Worm (Caenorhabditis elegans) whole organism, young adult: ENCODE data around the gene T04C12.7.

Source experiments
- B0035.1 ChIP-seq: sonication (generic microtip); optimal IDR thresholded peaks from 2 replicates; lab custom pipeline; 2016; ENCODE audit warnings: missing genetic modification characterization, mild to moderate bottlenecking, missing compliant biosample characterization, missing genotype, missing genetic modification reagents
- B0261.1 ChIP-seq: sonication (generic microtip); optimal IDR thresholded peaks from 2 replicates; lab custom pipeline; 2016; ENCODE audit warnings: mild to moderate bottlenecking, missing genetic modification characterization, moderate library complexity, missing compliant biosample characterization
- B0336.3 ChIP-seq: fragments of 200-800 bp; sonication (Bioruptor generic); IDR thresholded peaks from 2 replicates; pipeline ENCODE4 v1.3.6; 2022; ENCODE audit warnings: missing genetic modification characterization, missing compliant biosample characterization
- C06A6.2 ChIP-seq: fragments of 200-800 bp; sonication (Bioruptor generic); conservative IDR thresholded peaks from 2 replicates; pipeline ENCODE4 v1.3.6; 2022; ENCODE audit warnings: missing genetic modification characterization, missing compliant biosample characterization
- F10E7.11 ChIP-seq: sonication (generic microtip); optimal IDR thresholded peaks from 2 replicates; lab custom pipeline; 2017; ENCODE audit warnings: mild to moderate bottlenecking, missing genetic modification characterization, moderate library complexity, missing compliant biosample characterization
- F52B5.7 ChIP-seq: sonication (generic microtip); optimal IDR thresholded peaks from 2 replicates; lab custom pipeline; 2016; ENCODE audit warnings: mild to moderate bottlenecking, missing genetic modification characterization, missing compliant biosample characterization
- F55B11.4 ChIP-seq: sonication (generic microtip); optimal IDR thresholded peaks from 2 replicates; lab custom pipeline; 2016; ENCODE audit warnings: missing compliant biosample characterization, missing genetic modification characterization, borderline replicate concordance; ENCODE audit not compliant: insufficient read depth
- K11D2.4 ChIP-seq: fragments of 200-800 bp; sonication (Bioruptor generic); IDR thresholded peaks from 2 replicates; pipeline ENCODE4 v1.3.6; 2022; ENCODE audit warnings: missing genetic modification reagents, missing genetic modification characterization, missing compliant biosample characterization
- Y53F4B.3 ChIP-seq: fragments of 200-800 bp; sonication (Bioruptor generic); IDR thresholded peaks from 2 replicates; pipeline ENCODE4 v1.3.6; 2022; ENCODE audit warnings: missing genetic modification reagents, missing genetic modification characterization, missing compliant biosample characterization
- Y56A3A.18 ChIP-seq: fragments of 200-800 bp; sonication (Bioruptor generic); IDR thresholded peaks from 2 replicates; pipeline ENCODE4 v1.3.6; 2022; ENCODE audit warnings: missing genetic modification reagents, missing genetic modification characterization, missing compliant biosample characterization
- Y67H2A.10 ChIP-seq: fragments of 200-800 bp; sonication (Bioruptor generic); conservative IDR thresholded peaks from 2 replicates; pipeline ENCODE4 v1.3.6; 2022; ENCODE audit warnings: missing genetic modification reagents, missing genetic modification characterization, missing compliant biosample characterization
- aptf-2 ChIP-seq: fragments of 200-800 bp; sonication (Bioruptor generic); conservative IDR thresholded peaks from 2 replicates; pipeline ENCODE4 v1.3.6; 2022; ENCODE audit warnings: missing genetic modification reagents, missing genetic modification characterization, missing compliant biosample characterization
- attf-3 ChIP-seq: fragments of 200-800 bp; sonication (Bioruptor generic); conservative IDR thresholded peaks from 2 replicates; pipeline ENCODE4 v1.3.6; 2022; ENCODE audit warnings: missing genetic modification reagents, missing genetic modification characterization, missing compliant biosample characterization
- attf-5 ChIP-seq: fragments of 200-800 bp; sonication (Bioruptor generic); optimal IDR thresholded peaks from 2 replicates; lab custom pipeline; 2018; ENCODE audit warnings: mild to moderate bottlenecking, missing genetic modification characterization, missing compliant biosample characterization
- attf-6 ChIP-seq: fragments of 200-800 bp; sonication (Bioruptor generic); IDR thresholded peaks from 2 replicates; pipeline ENCODE4 v1.3.6; 2022; ENCODE audit warnings: missing genetic modification reagents, missing genetic modification characterization, missing compliant biosample characterization
- bed-2 ChIP-seq: fragments of 200-800 bp; sonication (Bioruptor generic); IDR thresholded peaks from 2 replicates; pipeline ENCODE4 v1.3.6; 2022; ENCODE audit warnings: missing genetic modification reagents, missing genetic modification characterization, missing compliant biosample characterization
- efl-1 ChIP-seq: fragments of 150-350 bp; optimal IDR thresholded peaks from 2 replicates; lab custom pipeline; 2014; ENCODE audit warnings: missing biosample characterization, missing genetic modification reagents, missing genetic modification characterization
- ets-4 ChIP-seq: fragments of 200-800 bp; sonication (Bioruptor generic); optimal IDR thresholded peaks from 2 replicates; lab custom pipeline; 2018; ENCODE audit warnings: mild to moderate bottlenecking, missing genetic modification characterization, missing compliant biosample characterization
- gei-17 ChIP-seq: fragments of 200-800 bp; sonication (Bioruptor generic); optimal IDR thresholded peaks from 2 replicates; lab custom pipeline; 2018; ENCODE audit warnings: mild to moderate bottlenecking, missing genetic modification characterization, missing compliant biosample characterization
- hlh-26 ChIP-seq: fragments of 200-800 bp; sonication (Bioruptor generic); conservative IDR thresholded peaks from 2 replicates; pipeline ENCODE4 v1.3.6; 2022; ENCODE audit warnings: missing genetic modification reagents, missing genetic modification characterization, missing compliant biosample characterization
- lin-35 ChIP-seq, 3 experiments: fragments of 150-350 bp in 2 of 3; sonication (generic microtip) in 1 of 3; optimal IDR thresholded peaks; 2 replicates each; lab custom pipeline; 2014 to 2018; ENCODE audit warnings: missing biosample characterization in 3 of 3, missing genetic modification characterization in 3 of 3, missing genetic modification reagents in 3 of 3
- lin-54 ChIP-seq: fragments of 200-800 bp; sonication (Bioruptor generic); optimal IDR thresholded peaks from 2 replicates; lab custom pipeline; 2018; ENCODE audit warnings: mild to moderate bottlenecking, missing genetic modification characterization, missing compliant biosample characterization
- lir-1 ChIP-seq: fragments of 200-800 bp; sonication (Bioruptor generic); conservative IDR thresholded peaks from 2 replicates; pipeline ENCODE4 v1.3.6; 2022; ENCODE audit warnings: missing genetic modification reagents, missing genetic modification characterization, missing compliant biosample characterization
- nhr-179 ChIP-seq: sonication (generic microtip); optimal IDR thresholded peaks from 2 replicates; lab custom pipeline; 2016; ENCODE audit warnings: mild to moderate bottlenecking, missing genetic modification characterization, missing compliant biosample characterization
- nhr-80 ChIP-seq: sonication (generic microtip); optimal IDR thresholded peaks from 2 replicates; lab custom pipeline; 2016; ENCODE audit warnings: missing genetic modification characterization, missing compliant biosample characterization
- nhr-90 ChIP-seq: sonication (generic microtip); optimal IDR thresholded peaks from 2 replicates; lab custom pipeline; 2016; ENCODE audit warnings: missing genotype, mild to moderate bottlenecking, missing genetic modification characterization, missing compliant biosample characterization
- rec-8 ChIP-seq, 2 experiments: sonication (generic microtip); optimal IDR thresholded peaks; 2 replicates each; lab custom pipeline; 2016; ENCODE audit warnings: mild to moderate bottlenecking in 2 of 2, missing genetic modification characterization in 2 of 2, missing genetic modification reagents in 2 of 2, missing genotype in 2 of 2, missing biosample characterization in 1 of 2, missing compliant biosample characterization in 1 of 2, moderate library complexity in 1 of 2
- somi-1 ChIP-seq: fragments of 200-800 bp; sonication (Bioruptor generic); optimal IDR thresholded peaks from 2 replicates; lab custom pipeline; 2018; ENCODE audit warnings: mild to moderate bottlenecking, missing genetic modification characterization, missing compliant biosample characterization
- tbp1 ChIP-seq: fragments of 200-800 bp; sonication (Bioruptor generic); optimal IDR thresholded peaks from 2 replicates; lab custom pipeline; 2018; ENCODE audit warnings: mild to moderate bottlenecking, missing genetic modification characterization, missing compliant biosample characterization
- zfh-2 ChIP-seq: fragments of 200-800 bp; sonication (Bioruptor generic); conservative IDR thresholded peaks from 2 replicates; pipeline ENCODE4 v1.3.6; 2022; ENCODE audit warnings: missing genetic modification reagents, missing genetic modification characterization, missing compliant biosample characterization
- zim-3 ChIP-seq: sonication (generic microtip); optimal IDR thresholded peaks from 2 replicates; lab custom pipeline; 2017; ENCODE audit warnings: mild to moderate bottlenecking, missing genetic modification characterization, moderate library complexity, missing compliant biosample characterization
- ztf-18 ChIP-seq: sonication (generic microtip); optimal IDR thresholded peaks from 2 replicates; lab custom pipeline; 2016; ENCODE audit warnings: missing genotype, mild to moderate bottlenecking, missing genetic modification characterization, missing compliant biosample characterization
- ztf-22 ChIP-seq: fragments of 200-800 bp; sonication (Bioruptor generic); optimal IDR thresholded peaks from 2 replicates; lab custom pipeline; 2018; ENCODE audit warnings: mild to moderate bottlenecking, missing genetic modification characterization, moderate library complexity, missing compliant biosample characterization
- ztf-25 ChIP-seq: fragments of 200-800 bp; sonication (Bioruptor generic); IDR thresholded peaks from 2 replicates; pipeline ENCODE4 v1.3.6; 2022; ENCODE audit warnings: missing genetic modification reagents, missing genetic modification characterization, missing compliant biosample characterization

Gene T04C12.7

ce11 chrV:11039379-11039954, 14.5 kb upstream of the T04C12.7 start, which contains the start of gene pak-2 (continued):
- TF ChIP-seq Y56A3A.18 (GFP tag; lab: Robert Waterston, UW) (no peak), somi-1 (GFP tag; lab: Kevin White, UChicago) (peak; percentile 10), attf-6 (GFP tag; lab: Robert Waterston, UW) (no peak), B0261.1 (peak; percentile 1), nhr-179 (tag; lab: Kevin White, UChicago) (no peak), lin-54 (peak; percentile 48), attf-5 (GFP tag; lab: Kevin White, UChicago) (peak; percentile 83), lir-1 (no peak), aptf-2 (GFP tag; lab: Robert Waterston, UW) (0 out of 2 replicates have a peak, but pooled peaks have one; percentile 36), ets-4 (GFP tag; lab: Kevin White, UChicago) (no peak), efl-1 (GFP tag; lab: Kevin White, UChicago) (peak; percentile 12), attf-3 (GFP tag; lab: Robert Waterston, UW) (peak; percentile 51; the same call in 1 of the 2 replicates), Y53F4B.3 (GFP tag; lab: Robert Waterston, UW) (no peak), Y67H2A.10 (GFP tag; lab: Robert Waterston, UW) (no peak), nhr-90 (tag; lab: Kevin White, UChicago) (no peak), C06A6.2 (GFP tag; lab: Robert Waterston, UW) (no peak), nhr-80 (peak; percentile 59), rec-8 (tag; optimal IDR thresholded peaks at IDR 0.05; lab: Kevin White, UChicago) (no peak), lin-35 (GFP tag; optimal IDR thresholded peaks at IDR 0.05; lab: Kevin White, UChicago) (peak in 1 of 3 experiments; percentile 42), ztf-22 (GFP tag; lab: Kevin White, UChicago) (no peak), gei-17 (GFP tag; lab: Kevin White, UChicago) (no peak), F10E7.11 (tag; lab: Kevin White, UChicago) (no peak), bed-2 (GFP tag; lab: Robert Waterston, UW) (0 out of 2 replicates have a peak, but pooled peaks have one; percentile 69), K11D2.4 (GFP tag; lab: Robert Waterston, UW) (no peak)

ce11 chrV:11040020-11040419, 13.9 kb upstream of the T04C12.7 start, which contains the start of gene C45B11.9:
TSS of gene C45B11.9 (plus strand) at chrV:11040320.
- TF ChIP-seq F55B11.4 (tag; lab: Kevin White, UChicago) (no peak), B0336.3 (GFP tag; lab: Robert Waterston, UW) (no peak), F10E7.11 (tag; lab: Kevin White, UChicago) (no peak), zfh-2 (no peak), C06A6.2 (GFP tag; lab: Robert Waterston, UW) (no peak), ztf-18 (no peak), ztf-25 (GFP tag; lab: Robert Waterston, UW) (no peak), B0035.1 (tag; lab: Kevin White, UChicago) (no peak), zim-3 (no peak), tbp1 (GFP tag; lab: Kevin White, UChicago) (no peak)

- no peak for TF ChIP-seq F52B5.7
- no peak for TF ChIP-seq hlh-26 (GFP tag; lab: Robert Waterston, UW)
Measured at ce11 chrV:11040473-11040872, 13.5 kb upstream of the T04C12.7 start, which contains the start of gene C45B11.8. TSS of gene C45B11.8 (plus strand) at chrV:11040773.
